Worm (Caenorhabditis elegans) whole organism, young adult: ENCODE results near the gene H41C03.3.
"Not testable (repeated sequence)": the region's sequence is repeated elsewhere in the genome, so short reads cannot be mapped to it uniquely, and the experiment has no call there.

Source experiments
- B0035.1 ChIP-seq: sonication (generic microtip); optimal IDR thresholded peaks from 2 replicates; lab custom pipeline; 2016; ENCODE audit warnings: missing genetic modification characterization, mild to moderate bottlenecking, missing compliant biosample characterization, missing genotype, missing genetic modification reagents
- C17E4.6 ChIP-seq: fragments of 200-800 bp; sonication (Bioruptor generic); IDR thresholded peaks from 2 replicates; pipeline ENCODE4 v1.3.6; 2022; ENCODE audit warnings: missing genetic modification reagents, missing genetic modification characterization, missing compliant biosample characterization
- D2030.7 ChIP-seq: fragments of 200-800 bp; sonication (Bioruptor generic); IDR thresholded peaks from 2 replicates; pipeline ENCODE4 v1.3.6; 2022; ENCODE audit warnings: missing genetic modification reagents, missing genetic modification characterization, missing compliant biosample characterization
- F23B12.7 ChIP-seq: sonication (generic microtip); optimal IDR thresholded peaks from 2 replicates; lab custom pipeline; 2017; ENCODE audit warnings: missing genetic modification characterization, mild to moderate bottlenecking, missing compliant biosample characterization, antibody characterized with exemption, moderate library complexity; ENCODE audit not compliant: insufficient read depth
- F55B11.4 ChIP-seq: sonication (generic microtip); optimal IDR thresholded peaks from 2 replicates; lab custom pipeline; 2016; ENCODE audit warnings: missing compliant biosample characterization, missing genetic modification characterization, borderline replicate concordance; ENCODE audit not compliant: insufficient read depth
- akir-1 ChIP-seq: fragments of 200-800 bp; sonication (Bioruptor generic); optimal IDR thresholded peaks from 2 replicates; lab custom pipeline; 2018; ENCODE audit warnings: mild to moderate bottlenecking, missing genetic modification characterization, moderate library complexity, missing compliant biosample characterization
- aptf-3 ChIP-seq: fragments of 200-800 bp; sonication (Bioruptor generic); IDR thresholded peaks from 2 replicates; pipeline ENCODE4 v1.3.6; 2022; ENCODE audit warnings: missing genetic modification characterization, missing compliant biosample characterization
- attf-5 ChIP-seq: fragments of 200-800 bp; sonication (Bioruptor generic); optimal IDR thresholded peaks from 2 replicates; lab custom pipeline; 2018; ENCODE audit warnings: mild to moderate bottlenecking, missing genetic modification characterization, missing compliant biosample characterization
- ccch-3 ChIP-seq: fragments of 200-800 bp; sonication (Bioruptor generic); optimal IDR thresholded peaks from 2 replicates; lab custom pipeline; 2018; ENCODE audit warnings: mild to moderate bottlenecking, missing genetic modification characterization, missing compliant biosample characterization
- ceh-27 ChIP-seq: fragments of 200-800 bp; sonication (Bioruptor generic); optimal IDR thresholded peaks from 2 replicates; lab custom pipeline; 2018; ENCODE audit warnings: mild to moderate bottlenecking, missing genetic modification characterization, moderate library complexity, missing compliant biosample characterization
- ceh-58 ChIP-seq: fragments of 200-800 bp; sonication (Bioruptor generic); IDR thresholded peaks from 2 replicates; pipeline ENCODE4 v1.3.6; 2022; ENCODE audit warnings: missing genetic modification characterization, missing compliant biosample characterization
- dox-1 ChIP-seq: fragments of 200-800 bp; sonication (Bioruptor generic); IDR thresholded peaks from 2 replicates; pipeline ENCODE4 v1.3.6; 2022; ENCODE audit warnings: missing genetic modification reagents, missing genetic modification characterization, missing compliant biosample characterization
- egrh-3 ChIP-seq: fragments of 200-800 bp; sonication (Bioruptor generic); IDR thresholded peaks from 2 replicates; pipeline ENCODE4 v1.3.6; 2022; ENCODE audit warnings: missing genetic modification reagents, missing genetic modification characterization, missing compliant biosample characterization
- hrde-1 ChIP-seq: sonication (generic microtip); optimal IDR thresholded peaks from 2 replicates; lab custom pipeline; 2016; ENCODE audit warnings: missing genetic modification characterization, mild to moderate bottlenecking, missing compliant biosample characterization, moderate library complexity, missing genotype, missing genetic modification reagents, borderline replicate concordance
- lin-26 ChIP-seq: fragments of 200-800 bp; sonication (Bioruptor generic); IDR thresholded peaks from 2 replicates; pipeline ENCODE4 v1.3.6; 2022; ENCODE audit warnings: missing genetic modification reagents, missing genetic modification characterization, missing compliant biosample characterization
- lin-40 ChIP-seq: sonication (generic microtip); optimal IDR thresholded peaks from 2 replicates; lab custom pipeline; 2016; ENCODE audit warnings: missing genetic modification characterization, mild to moderate bottlenecking, missing compliant biosample characterization, missing genotype, missing genetic modification reagents
- lin-54 ChIP-seq: fragments of 200-800 bp; sonication (Bioruptor generic); optimal IDR thresholded peaks from 2 replicates; lab custom pipeline; 2018; ENCODE audit warnings: mild to moderate bottlenecking, missing genetic modification characterization, missing compliant biosample characterization
- lsy-27 ChIP-seq: sonication (generic microtip); optimal IDR thresholded peaks from 2 replicates; lab custom pipeline; 2017; ENCODE audit warnings: missing genetic modification characterization, mild to moderate bottlenecking, missing compliant biosample characterization, antibody characterized with exemption, missing genotype, borderline replicate concordance; ENCODE audit not compliant: insufficient read depth
- nfyb-1 ChIP-seq: fragments of 200-800 bp; sonication (Bioruptor generic); IDR thresholded peaks from 2 replicates; pipeline ENCODE4 v1.3.6; 2022; ENCODE audit warnings: missing genetic modification reagents, missing genetic modification characterization, missing compliant biosample characterization
- nhr-179 ChIP-seq: sonication (generic microtip); optimal IDR thresholded peaks from 2 replicates; lab custom pipeline; 2016; ENCODE audit warnings: mild to moderate bottlenecking, missing genetic modification characterization, missing compliant biosample characterization
- nhr-80 ChIP-seq: sonication (generic microtip); optimal IDR thresholded peaks from 2 replicates; lab custom pipeline; 2016; ENCODE audit warnings: missing genetic modification characterization, missing compliant biosample characterization
- pbrm-1 ChIP-seq: fragments of 200-800 bp; sonication (Bioruptor generic); IDR thresholded peaks from 2 replicates; pipeline ENCODE4 v1.3.6; 2022; ENCODE audit warnings: missing genetic modification reagents, missing genetic modification characterization, missing compliant biosample characterization
- rec-8 ChIP-seq, 2 experiments: sonication (generic microtip); optimal IDR thresholded peaks; 2 replicates each; lab custom pipeline; 2016; ENCODE audit warnings: mild to moderate bottlenecking in 2 of 2, missing genetic modification characterization in 2 of 2, missing genetic modification reagents in 2 of 2, missing genotype in 2 of 2, missing biosample characterization in 1 of 2, missing compliant biosample characterization in 1 of 2, moderate library complexity in 1 of 2
- snpc-3.4 ChIP-seq: sonication (generic microtip); optimal IDR thresholded peaks from 2 replicates; lab custom pipeline; 2017; ENCODE audit warnings: missing genetic modification characterization, mild to moderate bottlenecking, missing compliant biosample characterization, antibody characterized with exemption, moderate library complexity, missing genotype, missing genetic modification reagents
- somi-1 ChIP-seq: fragments of 200-800 bp; sonication (Bioruptor generic); optimal IDR thresholded peaks from 2 replicates; lab custom pipeline; 2018; ENCODE audit warnings: mild to moderate bottlenecking, missing genetic modification characterization, missing compliant biosample characterization
- tbp1 ChIP-seq: fragments of 200-800 bp; sonication (Bioruptor generic); optimal IDR thresholded peaks from 2 replicates; lab custom pipeline; 2018; ENCODE audit warnings: mild to moderate bottlenecking, missing genetic modification characterization, missing compliant biosample characterization
- tlf-1 ChIP-seq: fragments of 200-800 bp; sonication (Bioruptor generic); optimal IDR thresholded peaks from 2 replicates; lab custom pipeline; 2018; ENCODE audit warnings: mild to moderate bottlenecking, missing genetic modification characterization, missing compliant biosample characterization
- xnd-1 ChIP-seq: sonication (generic microtip); optimal IDR thresholded peaks from 2 replicates; lab custom pipeline; 2016; ENCODE audit warnings: missing genotype, missing genetic modification reagents, missing genetic modification characterization, missing compliant biosample characterization
- zfh-2 ChIP-seq: fragments of 200-800 bp; sonication (Bioruptor generic); conservative IDR thresholded peaks from 2 replicates; pipeline ENCODE4 v1.3.6; 2022; ENCODE audit warnings: missing genetic modification reagents, missing genetic modification characterization, missing compliant biosample characterization

H41C03.3 gene

ce11 chrII:5806563-5806962, 39.0 kb upstream of the H41C03.3 start:
- TF ChIP-seq dox-1 (GFP tag; lab: Robert Waterston, UW): peak; percentile 33; the same call in 1 of the 2 replicates
- TF ChIP-seq nfyb-1: 0 out of 2 replicates have a peak, but pooled peaks have one; percentile 13
- peak; percentile 92 for TF ChIP-seq nhr-80
- TF ChIP-seq ceh-58 (GFP tag; lab: Robert Waterston, UW): no peak

- TF ChIP-seq ccch-3 (no peak), aptf-3 (GFP tag; lab: Robert Waterston, UW) (no peak), ceh-27 (GFP tag; lab: Kevin White, UChicago) (no peak), lin-40 (tag; lab: Kevin White, UChicago) (no peak), snpc-3.4 (tag; lab: Kevin White, UChicago) (no peak), somi-1 (GFP tag; lab: Kevin White, UChicago) (no peak), attf-5 (GFP tag; lab: Kevin White, UChicago) (no peak)
These were observed 35.3 kb upstream of the H41C03.3 start, which contains the start of the genes msp-64 and ZK1248.5 for ce11 chrII:5810230-5810629. Gene msp-64, minus strand, starts transcription at chrII:5810330. Gene ZK1248.5, plus strand, starts transcription at chrII:5810514.

- not testable (repeated sequence) for TF ChIP-seq tlf-1 (GFP tag; lab: Kevin White, UChicago); F55B11.4 (tag; lab: Kevin White, UChicago); akir-1 (GFP tag; lab: Kevin White, UChicago)
These were observed 30.2 kb upstream of the H41C03.3 start, which contains the start of gene wago-5 for ce11 chrII:5815382-5815781. Gene wago-5, minus strand, starts transcription at chrII:5815482.

ce11 chrII:5816346-5816745, 29.2 kb upstream of the H41C03.3 start, which contains the start of gene ZK1248.20:
Gene ZK1248.20, plus strand, starts transcription at chrII:5816646.
- no peak for TF ChIP-seq aptf-3 (GFP tag; lab: Robert Waterston, UW)
- TF ChIP-seq, all 124 proteins: peak for 0

- no peak for TF ChIP-seq lin-54
- no peak for TF ChIP-seq rec-8 (tag; optimal IDR thresholded peaks at IDR 0.05; lab: Kevin White, UChicago)
- no peak for TF ChIP-seq pbrm-1 (GFP tag; lab: Robert Waterston, UW)
- TF ChIP-seq lsy-27 (tag; lab: Kevin White, UChicago): no peak
- TF ChIP-seq zfh-2 (GFP tag; lab: Robert Waterston, UW): no peak
- TF ChIP-seq dox-1 (GFP tag; lab: Robert Waterston, UW): no peak
- TF ChIP-seq B0035.1 (tag; lab: Kevin White, UChicago): no peak
- TF ChIP-seq ceh-27 (GFP tag; lab: Kevin White, UChicago): no peak
- no peak for TF ChIP-seq F23B12.7 (tag; lab: Kevin White, UChicago)
- TF ChIP-seq egrh-3 (GFP tag; lab: Robert Waterston, UW): no peak
- TF ChIP-seq xnd-1: no peak
- TF ChIP-seq nhr-179: no peak
- TF ChIP-seq hrde-1: no peak
- TF ChIP-seq C17E4.6 (GFP tag; lab: Robert Waterston, UW): no peak
- no peak for TF ChIP-seq tbp1 (GFP tag; lab: Kevin White, UChicago)
- TF ChIP-seq lin-26 (GFP tag; lab: Robert Waterston, UW): no peak
- TF ChIP-seq D2030.7 (GFP tag; lab: Robert Waterston, UW): no peak
These were observed 27.3 kb upstream of the H41C03.3 start, which contains the start of gene ZK1248.4 for ce11 chrII:5818298-5818697. Gene ZK1248.4, plus strand, starts transcription at chrII:5818598.
